Worm (Caenorhabditis elegans): ENCODE measurements around the gene C08F8.15.
"Not testable (repeated sequence)": the region's sequence is repeated elsewhere in the genome, so short reads cannot be mapped to it uniquely, and the experiment has no call there.

DNA sequence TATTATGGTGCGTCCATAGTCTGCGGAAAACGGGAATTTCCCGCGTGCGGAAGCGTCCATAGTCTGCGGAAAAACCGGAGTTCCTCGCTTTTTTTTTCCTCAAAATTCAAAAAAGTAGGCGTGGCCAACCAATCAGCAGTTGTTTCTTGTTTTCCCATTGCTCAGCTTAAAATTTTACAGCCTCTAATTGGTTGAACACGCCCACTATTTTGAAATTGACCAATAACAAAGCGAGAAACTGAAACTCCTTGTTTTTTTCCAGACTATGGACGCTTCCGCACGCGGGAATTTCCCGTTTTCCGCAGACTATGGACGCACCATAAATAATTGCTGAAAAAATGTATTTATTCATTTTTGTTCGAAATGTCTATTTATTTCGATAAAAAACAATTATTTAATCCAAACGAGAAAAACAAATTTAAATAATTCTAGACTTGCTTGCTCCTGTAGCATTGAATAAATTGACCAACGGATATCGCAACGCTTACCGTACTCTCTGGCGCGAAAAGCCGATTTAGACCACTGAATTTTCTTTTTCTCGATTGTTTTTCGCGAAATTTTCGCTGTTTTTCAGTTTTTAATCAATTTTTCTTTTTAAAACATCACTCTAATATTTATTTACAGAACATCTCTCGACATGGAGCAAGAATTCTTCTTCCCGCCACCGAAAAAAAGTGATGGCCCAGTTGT lies 6.0 kb downstream of the C08F8.15 start, which contains the start of gene C08F8.3:
- TF ChIP-seq ztf-11, snpc-4 (tag; optimal IDR thresholded peaks at IDR 0.05): not testable (repeated sequence)
